Worm (Caenorhabditis elegans): ENCODE data around the gene srw-130.
"Not testable (repeated sequence)": the region's sequence is repeated elsewhere in the genome, so short reads cannot be mapped to it uniquely, and the experiment has no call there.

The srw-130 gene

ce11 chrV:3548798-3549197 lies at the start of gene srw-130:
Gene srw-130 (minus strand): TSS chrV:3548898.
- TF ChIP-seq flt-1 (GFP tag; IDR thresholded peaks at IDR 0.05) (no peak), ref-1 (GFP tag; conservative IDR thresholded peaks at IDR 0.05) (no peak), klf-2 (GFP tag; conservative IDR thresholded peaks at IDR 0.05) (no peak), ztf-23 (GFP tag; IDR thresholded peaks at IDR 0.05) (no peak), tab-1 (GFP tag; IDR thresholded peaks at IDR 0.05) (no peak), med-1 (GFP tag; optimal IDR thresholded peaks at IDR 0.05; ENCODE audit: insufficient read depth) (no peak), T22C8.4 (GFP tag; IDR thresholded peaks at IDR 0.05) (no peak), ztf-29 (GFP tag; IDR thresholded peaks at IDR 0.05) (no peak), cog-1 (tag; optimal IDR thresholded peaks at IDR 0.05) (no peak)

- not testable (repeated sequence) for TF ChIP-seq T22C8.4 (GFP tag; IDR thresholded peaks at IDR 0.05); ztf-29 (GFP tag; IDR thresholded peaks at IDR 0.05); med-1 (GFP tag; optimal IDR thresholded peaks at IDR 0.05; ENCODE audit: insufficient read depth)
Observed at ce11 chrV:3597052-3597451, 48.4 kb upstream of the srw-130 start, which contains the start of gene srh-212. Gene srh-212 (minus strand): TSS chrV:3597152.

- TF ChIP-seq flt-1 (GFP tag; IDR thresholded peaks at IDR 0.05) (no peak), cog-1 (tag; optimal IDR thresholded peaks at IDR 0.05) (no peak), ztf-23 (GFP tag; IDR thresholded peaks at IDR 0.05) (no peak), ref-1 (GFP tag; conservative IDR thresholded peaks at IDR 0.05) (no peak), ztf-29 (GFP tag; IDR thresholded peaks at IDR 0.05) (no peak), tab-1 (GFP tag; IDR thresholded peaks at IDR 0.05) (no peak), med-1 (GFP tag; optimal IDR thresholded peaks at IDR 0.05; ENCODE audit: insufficient read depth) (no peak)
Observed at ce11 chrV:3594936-3595335, 46.2 kb upstream of the srw-130 start, which contains the start of gene srh-213. Gene srh-213 (minus strand): TSS chrV:3595036.

ce11 chrV:3592099-3592498 lies 43.4 kb upstream of the srw-130 start, which contains the start of gene T22F3.12:
Gene T22F3.12 (minus strand): TSS chrV:3592199.
- TF ChIP-seq cog-1 (tag; optimal IDR thresholded peaks at IDR 0.05) (no peak), ztf-29 (GFP tag; IDR thresholded peaks at IDR 0.05) (no peak)

- TF ChIP-seq klf-2 (GFP tag; conservative IDR thresholded peaks at IDR 0.05) (no peak), cog-1 (tag; optimal IDR thresholded peaks at IDR 0.05) (no peak), ztf-23 (GFP tag; IDR thresholded peaks at IDR 0.05) (no peak), ztf-29 (GFP tag; IDR thresholded peaks at IDR 0.05) (no peak)
Observed at ce11 chrV:3588223-3588622, 39.5 kb upstream of the srw-130 start.

ce11 chrV:3587633-3588032 lies 38.9 kb upstream of the srw-130 start:
- peak; percentile 66 for TF ChIP-seq med-1 (GFP tag; optimal IDR thresholded peaks at IDR 0.05; ENCODE audit: insufficient read depth)
- peak; percentile 49; the same call in 1 of the 2 replicates for TF ChIP-seq ztf-29 (GFP tag; IDR thresholded peaks at IDR 0.05)
- TF ChIP-seq ztf-23 (GFP tag; IDR thresholded peaks at IDR 0.05) = peak; percentile 76
- no peak for TF ChIP-seq cog-1 (tag; optimal IDR thresholded peaks at IDR 0.05)
- 0 out of 2 replicates have a peak, but pooled peaks have one; percentile 15 for TF ChIP-seq T22C8.4 (GFP tag; IDR thresholded peaks at IDR 0.05)
- TF ChIP-seq klf-2 (GFP tag; conservative IDR thresholded peaks at IDR 0.05) = 0 out of 2 replicates have a peak, but pooled peaks have one; percentile 57
- TF ChIP-seq tab-1 (GFP tag; IDR thresholded peaks at IDR 0.05) = peak; percentile 81; the same call in 1 of the 2 replicates
- TF ChIP-seq ref-1 (GFP tag; conservative IDR thresholded peaks at IDR 0.05) = no peak
- peak; percentile 74 for TF ChIP-seq flt-1 (GFP tag; IDR thresholded peaks at IDR 0.05)

- no peak for TF ChIP-seq med-1 (GFP tag; optimal IDR thresholded peaks at IDR 0.05; ENCODE audit: insufficient read depth)
- no peak for TF ChIP-seq flt-1 (GFP tag; IDR thresholded peaks at IDR 0.05)
- no peak for TF ChIP-seq tab-1 (GFP tag; IDR thresholded peaks at IDR 0.05)
- no peak for TF ChIP-seq T22C8.4 (GFP tag; IDR thresholded peaks at IDR 0.05)
- TF ChIP-seq klf-2 (GFP tag; conservative IDR thresholded peaks at IDR 0.05) = no peak
- no peak for TF ChIP-seq ztf-29 (GFP tag; IDR thresholded peaks at IDR 0.05)
- no peak for TF ChIP-seq ztf-23 (GFP tag; IDR thresholded peaks at IDR 0.05)
- no peak for TF ChIP-seq cog-1 (tag; optimal IDR thresholded peaks at IDR 0.05)
- TF ChIP-seq ref-1 (GFP tag; conservative IDR thresholded peaks at IDR 0.05) = no peak
Observed at ce11 chrV:3586014-3586689, 37.5 kb upstream of the srw-130 start, which contains the start of the genes rpl-11.1 and T22F3.2. Gene rpl-11.1 (minus strand): TSS chrV:3586064. Gene T22F3.2 (plus strand): TSS chrV:3586639.

- TF ChIP-seq ztf-29 (GFP tag; IDR thresholded peaks at IDR 0.05) (no peak), tab-1 (GFP tag; IDR thresholded peaks at IDR 0.05) (no peak), cog-1 (tag; optimal IDR thresholded peaks at IDR 0.05) (no peak), ref-1 (GFP tag; conservative IDR thresholded peaks at IDR 0.05) (no peak), klf-2 (GFP tag; conservative IDR thresholded peaks at IDR 0.05) (no peak), flt-1 (GFP tag; IDR thresholded peaks at IDR 0.05) (no peak)
Observed at ce11 chrV:3585011-3585410, 36.3 kb upstream of the srw-130 start.

- TF ChIP-seq klf-2 (GFP tag; conservative IDR thresholded peaks at IDR 0.05) (no peak), med-1 (GFP tag; optimal IDR thresholded peaks at IDR 0.05; ENCODE audit: insufficient read depth) (no peak), flt-1 (GFP tag; IDR thresholded peaks at IDR 0.05) (no peak), ref-1 (GFP tag; conservative IDR thresholded peaks at IDR 0.05) (no peak), T22C8.4 (GFP tag; IDR thresholded peaks at IDR 0.05) (no peak)
Observed at ce11 chrV:3583622-3584021, 34.9 kb upstream of the srw-130 start.

- TF ChIP-seq ref-1 (GFP tag; conservative IDR thresholded peaks at IDR 0.05) = no peak
- TF ChIP-seq cog-1 (tag; optimal IDR thresholded peaks at IDR 0.05) = no peak
- TF ChIP-seq ztf-23 (GFP tag; IDR thresholded peaks at IDR 0.05) = no peak
- no peak for TF ChIP-seq tab-1 (GFP tag; IDR thresholded peaks at IDR 0.05)
- TF ChIP-seq klf-2 (GFP tag; conservative IDR thresholded peaks at IDR 0.05) = no peak
- no peak for TF ChIP-seq flt-1 (GFP tag; IDR thresholded peaks at IDR 0.05)
- TF ChIP-seq ztf-29 (GFP tag; IDR thresholded peaks at IDR 0.05) = no peak
- TF ChIP-seq T22C8.4 (GFP tag; IDR thresholded peaks at IDR 0.05) = no peak
- TF ChIP-seq med-1 (GFP tag; optimal IDR thresholded peaks at IDR 0.05; ENCODE audit: insufficient read depth) = no peak
Observed at ce11 chrV:3582671-3583070, 34.0 kb upstream of the srw-130 start.

Data from whole organism, midembryonic.